Worm (Caenorhabditis elegans): ENCODE measurements around the gene C35B1.9.

The C35B1.9 gene

ce11 chrIV:4114526-4114925 lies 33.8 kb upstream of the C35B1.9 start, which contains the start of gene F49F1.15:
TSS of gene F49F1.15 (minus strand) at chrIV:4114626.
- TF ChIP-seq ama-1 (optimal IDR thresholded peaks at IDR 0.05): no peak
- TF ChIP-seq lsy-12 (tag; optimal IDR thresholded peaks at IDR 0.05): no peak
- no peak for TF ChIP-seq ceh-9 (tag; optimal IDR thresholded peaks at IDR 0.05)
- no peak for TF ChIP-seq hmg-11 (tag; optimal IDR thresholded peaks at IDR 0.05)
- no peak for TF ChIP-seq ceh-16 (tag; optimal IDR thresholded peaks at IDR 0.05)
- TF ChIP-seq lin-39 (tag; optimal IDR thresholded peaks at IDR 0.05): no peak

- TF ChIP-seq nhr-28 (tag; optimal IDR thresholded peaks at IDR 0.05) (no peak), fkh-10 (GFP tag; optimal IDR thresholded peaks at IDR 0.05) (no peak), aly-2 (tag; optimal IDR thresholded peaks at IDR 0.05) (no peak), sea-2 (GFP tag; optimal IDR thresholded peaks at IDR 0.05) (no peak), tbx-2 (tag; optimal IDR thresholded peaks at IDR 0.05) (no peak), pha-4 (tag; optimal IDR thresholded peaks at IDR 0.05) (no peak), elt-3 (tag; optimal IDR thresholded peaks at IDR 0.05) (no peak), nhr-76 (tag; optimal IDR thresholded peaks at IDR 0.05) (no peak), nhr-23 (tag; optimal IDR thresholded peaks at IDR 0.05) (no peak), ztf-11 (tag; optimal IDR thresholded peaks at IDR 0.05) (no peak), pqm-1 (tag; optimal IDR thresholded peaks at IDR 0.05) (no peak), nhr-237 (tag; optimal IDR thresholded peaks at IDR 0.05) (no peak), nhr-67 (tag; optimal IDR thresholded peaks at IDR 0.05) (no peak), nhr-12 (tag; optimal IDR thresholded peaks at IDR 0.05) (no peak), nhr-11 (tag; optimal IDR thresholded peaks at IDR 0.05) (no peak), daf-12 (tag; optimal IDR thresholded peaks at IDR 0.05) (no peak), unc-39 (tag; optimal IDR thresholded peaks at IDR 0.05) (no peak), mml-1 (tag; optimal IDR thresholded peaks at IDR 0.05) (no peak)
Measured at ce11 chrIV:4112387-4112786, 31.6 kb upstream of the C35B1.9 start, which contains the start of gene F49F1.14. TSS of gene F49F1.14 (minus strand) at chrIV:4112487.

DNA sequence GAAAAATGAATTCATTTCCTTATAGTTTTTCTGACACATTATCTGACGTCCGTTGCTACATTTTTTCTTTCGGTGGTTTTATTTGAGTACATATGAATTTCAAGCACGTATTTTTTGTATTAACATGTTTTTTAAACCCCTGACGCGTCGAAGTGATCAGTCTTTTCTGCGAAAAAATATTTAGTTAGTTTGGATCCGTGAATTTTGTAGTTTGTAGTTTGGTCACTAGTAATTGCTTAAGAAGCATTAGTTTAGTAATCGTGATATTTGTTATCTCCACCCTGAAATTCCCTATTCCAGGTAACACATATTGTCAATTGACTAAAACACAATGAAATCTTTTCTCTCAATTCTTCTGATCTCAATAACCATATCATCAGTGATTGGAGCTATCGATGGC lies 28.0 kb upstream of the C35B1.9 start, which contains the start of gene C35B1.7:
C35B1.7 (plus strand) TSS at position 301 of the 400 bp plus-strand sequence.
- TF ChIP-seq R02D3.7 (tag; optimal IDR thresholded peaks at IDR 0.05) (no peak), nhr-23 (tag; optimal IDR thresholded peaks at IDR 0.05) (no peak), nhr-12 (tag; optimal IDR thresholded peaks at IDR 0.05) (no peak)

DNA sequence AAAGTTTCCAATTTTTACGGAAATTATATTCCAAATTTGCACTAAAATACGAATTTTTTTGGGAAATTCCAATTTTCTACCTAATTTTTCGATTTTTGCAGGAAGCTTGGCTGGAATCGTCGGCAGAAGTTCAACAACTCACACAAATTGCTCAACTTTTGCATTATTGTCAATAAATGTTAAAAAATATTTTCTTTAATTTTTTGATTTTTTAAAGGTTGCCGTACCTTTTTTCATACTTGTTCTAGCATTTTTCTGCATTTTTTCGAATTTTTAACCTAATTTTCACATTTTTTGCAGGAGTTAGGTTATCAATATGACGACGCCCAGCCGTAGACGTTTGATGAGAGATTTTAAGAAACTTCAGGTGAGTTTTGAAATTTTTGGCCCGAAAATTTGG lies 22.0 kb upstream of the C35B1.9 start, which contains the start of gene ubc-1:
ubc-1 (plus strand) TSS at position 301 of the 400 bp plus-strand sequence.
- TF ChIP-seq R02D3.7 (tag; optimal IDR thresholded peaks at IDR 0.05): no peak
- no peak for TF ChIP-seq nhr-76 (tag; optimal IDR thresholded peaks at IDR 0.05)
- no peak for TF ChIP-seq nhr-11 (tag; optimal IDR thresholded peaks at IDR 0.05)
- TF ChIP-seq sea-2 (GFP tag; optimal IDR thresholded peaks at IDR 0.05): no peak
- no peak for TF ChIP-seq tbx-2 (tag; optimal IDR thresholded peaks at IDR 0.05)
- TF ChIP-seq fkh-10 (GFP tag; optimal IDR thresholded peaks at IDR 0.05): no peak
- no peak for TF ChIP-seq pha-4 (tag; optimal IDR thresholded peaks at IDR 0.05)
- TF ChIP-seq snpc-4 (tag; optimal IDR thresholded peaks at IDR 0.05): no peak
- TF ChIP-seq nhr-25 (tag; optimal IDR thresholded peaks at IDR 0.05): no peak
- TF ChIP-seq nhr-28 (tag; optimal IDR thresholded peaks at IDR 0.05): no peak
- no peak for TF ChIP-seq aly-2 (tag; optimal IDR thresholded peaks at IDR 0.05)
- TF ChIP-seq zag-1 (tag; optimal IDR thresholded peaks at IDR 0.05): no peak
- TF ChIP-seq ceh-16 (tag; optimal IDR thresholded peaks at IDR 0.05): no peak
- no peak for TF ChIP-seq nfya-1 (tag; optimal IDR thresholded peaks at IDR 0.05; ENCODE audit: insufficient read depth)
- TF ChIP-seq nhr-23 (tag; optimal IDR thresholded peaks at IDR 0.05): no peak
- no peak for TF ChIP-seq jun-1 (tag; optimal IDR thresholded peaks at IDR 0.05)

DNA sequence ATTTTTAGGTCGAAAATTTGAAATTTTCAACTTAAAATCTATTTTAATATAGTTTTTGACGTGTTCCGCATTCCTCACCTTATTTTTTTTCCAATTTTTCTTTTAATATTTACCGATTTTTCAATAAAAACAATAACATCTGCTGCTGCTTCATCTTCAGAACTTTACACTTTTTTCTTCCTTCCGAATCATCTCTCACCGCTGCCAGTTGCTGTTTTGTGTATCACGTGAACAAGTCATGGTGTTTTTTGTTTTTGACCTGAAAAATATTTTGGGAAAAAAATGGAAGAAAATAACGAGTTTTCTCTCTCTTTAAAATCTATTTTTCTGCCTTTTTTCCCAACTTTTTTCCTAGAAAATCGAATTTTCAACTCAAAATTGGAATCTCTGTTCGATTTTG lies 19.0 kb upstream of the C35B1.9 start:
- TF ChIP-seq ceh-16 (tag; optimal IDR thresholded peaks at IDR 0.05) (no peak), nhr-25 (tag; optimal IDR thresholded peaks at IDR 0.05) (no peak), pha-4 (tag; optimal IDR thresholded peaks at IDR 0.05) (no peak), zag-1 (tag; optimal IDR thresholded peaks at IDR 0.05) (no peak), elt-2 (tag; optimal IDR thresholded peaks at IDR 0.05) (no peak), nhr-67 (tag; optimal IDR thresholded peaks at IDR 0.05) (no peak), nfya-1 (tag; optimal IDR thresholded peaks at IDR 0.05; ENCODE audit: insufficient read depth) (peak; percentile 19), daf-12 (tag; optimal IDR thresholded peaks at IDR 0.05) (no peak)

- TF ChIP-seq unc-39 (tag; optimal IDR thresholded peaks at IDR 0.05) (no peak), lin-39 (tag; optimal IDR thresholded peaks at IDR 0.05) (no peak), nhr-237 (tag; optimal IDR thresholded peaks at IDR 0.05) (no peak), elt-2 (tag; optimal IDR thresholded peaks at IDR 0.05) (no peak), mml-1 (tag; optimal IDR thresholded peaks at IDR 0.05) (no peak), ceh-28 (tag; optimal IDR thresholded peaks at IDR 0.05) (no peak), fkh-10 (GFP tag; optimal IDR thresholded peaks at IDR 0.05) (no peak), sea-2 (GFP tag; optimal IDR thresholded peaks at IDR 0.05) (no peak), ama-1 (optimal IDR thresholded peaks at IDR 0.05) (no peak), zag-1 (tag; optimal IDR thresholded peaks at IDR 0.05) (no peak)
Measured at ce11 chrIV:4096940-4097339, 16.2 kb upstream of the C35B1.9 start.
